Fruit fly (Drosophila melanogaster) whole organism, adult: ENCODE measurements around the gene Cad89D.

Experiments used
- CG14711 ChIP-seq: fragments of 200-800 bp; sonication (Bioruptor generic); optimal IDR thresholded peaks from 2 replicates; lab custom pipeline; 2018; ENCODE audit warnings: missing biosample characterization, mild to moderate bottlenecking, missing genetic modification characterization, moderate library complexity
- CG33017 ChIP-seq: fragments of 200-800 bp; sonication (Bioruptor generic); optimal IDR thresholded peaks from 2 replicates; lab custom pipeline; 2018; ENCODE audit warnings: missing biosample characterization, mild to moderate bottlenecking, missing genetic modification characterization, moderate library complexity
- Crg-1 ChIP-seq: fragments of 200-800 bp; sonication (Bioruptor generic); optimal IDR thresholded peaks from 2 replicates; lab custom pipeline; 2016; ENCODE audit warnings: missing biosample characterization, missing genetic modification characterization
- bab1 ChIP-seq: fragments of 200-800 bp; sonication (Bioruptor generic); optimal IDR thresholded peaks from 3 replicates; lab custom pipeline; 2019; ENCODE audit warnings: missing biosample characterization, mild to moderate bottlenecking, missing genetic modification characterization, moderate library complexity
- cic ChIP-seq: fragments of 200-800 bp; sonication (Bioruptor generic); optimal IDR thresholded peaks from 2 replicates; lab custom pipeline; 2017; ENCODE audit warnings: missing biosample characterization, mild to moderate bottlenecking, missing genetic modification characterization, moderate library complexity
- kay ChIP-seq: fragments of 200-800 bp; sonication (Bioruptor generic); peaks from one replicate; lab custom pipeline; 2016; ENCODE audit warnings: missing biosample characterization, missing genetic modification characterization, borderline replicate concordance
- ovo ChIP-seq: fragments of 200-800 bp; sonication (Bioruptor generic); optimal IDR thresholded peaks from 2 replicates; lab custom pipeline; 2016; ENCODE audit warnings: missing biosample characterization, missing genetic modification characterization
- tj ChIP-seq: fragments of 200-800 bp; sonication (Bioruptor generic); optimal IDR thresholded peaks from 3 replicates; lab custom pipeline; 2017; ENCODE audit warnings: missing biosample characterization, mild to moderate bottlenecking, missing genetic modification characterization, moderate library complexity
- toe ChIP-seq: fragments of 200-800 bp; sonication (Bioruptor generic); optimal IDR thresholded peaks from 2 replicates; lab custom pipeline; 2016; ENCODE audit warnings: missing biosample characterization, missing genetic modification characterization

The Cad89D gene

dm6 chr3R:16436374-16437037, 58.7 kb downstream of the Cad89D start, which contains the start of gene mRpS33:
TSS of gene mRpS33 (minus strand) at chr3R:16436597.
- TF ChIP-seq bab1 (GFP tag; lab: Kevin White, UChicago): no peak
- TF ChIP-seq ovo: no peak
- no peak for TF ChIP-seq CG33017 (tag; lab: Kevin White, UChicago)
- TF ChIP-seq kay (GFP tag; lab: Kevin White, UChicago): no peak
- no peak for TF ChIP-seq tj (GFP tag; lab: Kevin White, UChicago)
- no peak for TF ChIP-seq cic (GFP tag; lab: Kevin White, UChicago)

dm6 chr3R:16434599-16434998, 60.6 kb downstream of the Cad89D start, which contains the start of gene CG14881:
TSS of gene CG14881 (plus strand) at chr3R:16434899.
- TF ChIP-seq Crg-1 (GFP tag; lab: Kevin White, UChicago) (no peak), ovo (no peak), toe (GFP tag; lab: Kevin White, UChicago) (no peak), cic (GFP tag; lab: Kevin White, UChicago) (no peak), CG14711 (no peak)
